Worm (Caenorhabditis elegans): ENCODE measurements around the gene R102.3.

R102.3 gene

ce11 chrIV:10699000-10699399 lies 9.7 kb downstream of the R102.3 start:
- no peak for TF ChIP-seq hnd-1 (tag; optimal IDR thresholded peaks at IDR 0.05)
- no peak for TF ChIP-seq ceh-13 (GFP tag; optimal IDR thresholded peaks at IDR 0.05)
- no peak for TF ChIP-seq tra-4 (tag; optimal IDR thresholded peaks at IDR 0.05)
- TF ChIP-seq pes-1 (GFP tag; IDR thresholded peaks at IDR 0.05): no peak
- no peak for TF ChIP-seq flt-1 (GFP tag; IDR thresholded peaks at IDR 0.05)
- no peak for TF ChIP-seq sea-1 (GFP tag; conservative IDR thresholded peaks at IDR 0.05)
- no peak for TF ChIP-seq scrt-1 (GFP tag; IDR thresholded peaks at IDR 0.05)
- no peak for TF ChIP-seq hmg-4 (GFP tag; optimal IDR thresholded peaks at IDR 0.05)
- TF ChIP-seq ama-1 (optimal IDR thresholded peaks at IDR 0.05): no peak
- TF ChIP-seq B0310.2 (tag; optimal IDR thresholded peaks at IDR 0.05): no peak
- no peak for TF ChIP-seq tbx-11 (GFP tag; IDR thresholded peaks at IDR 0.05)
- TF ChIP-seq F13C5.2 (tag; optimal IDR thresholded peaks at IDR 0.05): no peak
- no peak for TF ChIP-seq hmbx-1 (tag; optimal IDR thresholded peaks at IDR 0.05)
- TF ChIP-seq ets-7 (tag; optimal IDR thresholded peaks at IDR 0.05): no peak

DNA sequence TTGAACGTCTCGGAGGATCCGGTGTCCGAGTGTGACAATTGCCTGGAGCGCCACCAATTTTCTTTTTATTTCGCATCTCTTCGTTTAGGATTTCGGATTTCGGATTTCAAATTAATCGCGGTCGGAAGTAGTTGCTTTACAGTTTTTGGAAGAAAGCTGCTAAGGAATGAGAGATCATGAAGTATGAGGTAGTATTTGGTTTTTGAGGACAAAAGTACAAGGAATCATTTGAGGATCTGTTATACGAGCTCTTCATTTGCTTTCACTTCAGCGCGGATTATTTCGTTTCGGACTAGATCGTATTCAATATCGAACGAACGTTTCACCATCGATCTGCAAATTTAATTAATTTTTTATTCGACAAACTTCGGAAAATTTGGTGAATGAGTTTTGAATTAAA lies 10.3 kb downstream of the R102.3 start, which contains the start of gene R102.11:
Gene R102.11, minus strand, starts transcription at position 101 of the 400 bp plus-strand sequence.
- TF ChIP-seq tbx-11 (GFP tag; IDR thresholded peaks at IDR 0.05) (no peak), tra-4 (tag; optimal IDR thresholded peaks at IDR 0.05) (no peak), tbx-37 (GFP tag; conservative IDR thresholded peaks at IDR 0.05) (no peak), scrt-1 (GFP tag; IDR thresholded peaks at IDR 0.05) (no peak)

DNA sequence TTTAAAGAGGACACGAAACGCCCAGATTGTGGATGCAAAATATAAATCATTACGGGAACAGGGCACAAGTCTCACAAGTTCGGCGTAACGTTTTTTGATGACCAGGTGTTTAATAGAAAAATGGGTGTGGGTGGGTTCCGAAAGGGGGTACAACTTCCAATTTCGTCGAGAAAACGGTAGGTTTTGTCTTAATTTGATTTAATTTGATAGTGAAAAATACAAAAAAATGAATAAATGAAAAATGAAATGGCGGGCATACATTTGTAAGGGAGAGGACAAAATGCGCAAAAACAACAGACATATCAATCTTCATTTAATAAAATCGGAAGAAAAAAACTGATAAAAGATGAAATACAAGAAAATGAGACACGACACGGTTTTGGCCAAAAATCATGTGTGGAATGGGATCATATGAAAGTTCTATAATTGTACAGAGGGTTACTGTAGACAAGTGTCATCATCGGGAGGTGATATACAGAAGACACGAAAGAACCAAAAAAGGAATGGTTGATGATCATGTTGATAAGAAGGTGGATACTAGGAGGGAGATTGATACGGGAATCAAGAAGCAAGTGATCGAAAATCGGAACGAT lies 12.6 kb downstream of the R102.3 start:
- TF ChIP-seq hmg-4 (GFP tag; optimal IDR thresholded peaks at IDR 0.05) (no peak), hnd-1 (tag; optimal IDR thresholded peaks at IDR 0.05) (no peak), ama-1 (optimal IDR thresholded peaks at IDR 0.05) (no peak), ceh-36 (tag; optimal IDR thresholded peaks at IDR 0.05) (no peak), tbx-11 (GFP tag; IDR thresholded peaks at IDR 0.05) (no peak), sea-1 (GFP tag; conservative IDR thresholded peaks at IDR 0.05) (no peak), flt-1 (GFP tag; IDR thresholded peaks at IDR 0.05) (no peak), hmbx-1 (tag; optimal IDR thresholded peaks at IDR 0.05) (no peak), aly-1 (tag; optimal IDR thresholded peaks at IDR 0.05) (no peak), tbx-37 (GFP tag; conservative IDR thresholded peaks at IDR 0.05) (no peak), tra-4 (tag; optimal IDR thresholded peaks at IDR 0.05) (no peak), F13C5.2 (tag; optimal IDR thresholded peaks at IDR 0.05) (no peak), scrt-1 (GFP tag; IDR thresholded peaks at IDR 0.05) (no peak), ets-7 (tag; optimal IDR thresholded peaks at IDR 0.05) (no peak), B0310.2 (tag; optimal IDR thresholded peaks at IDR 0.05) (no peak), pes-1 (GFP tag; IDR thresholded peaks at IDR 0.05) (no peak)

- TF ChIP-seq sea-1 (GFP tag; conservative IDR thresholded peaks at IDR 0.05) (no peak), tra-4 (tag; optimal IDR thresholded peaks at IDR 0.05) (no peak), B0310.2 (tag; optimal IDR thresholded peaks at IDR 0.05) (no peak), tbx-11 (GFP tag; IDR thresholded peaks at IDR 0.05) (no peak), ets-7 (tag; optimal IDR thresholded peaks at IDR 0.05) (no peak), hmbx-1 (tag; optimal IDR thresholded peaks at IDR 0.05) (no peak), ama-1 (optimal IDR thresholded peaks at IDR 0.05) (no peak), tbx-37 (GFP tag; conservative IDR thresholded peaks at IDR 0.05) (no peak), hnd-1 (tag; optimal IDR thresholded peaks at IDR 0.05) (no peak), scrt-1 (GFP tag; IDR thresholded peaks at IDR 0.05) (no peak), pes-1 (GFP tag; IDR thresholded peaks at IDR 0.05) (no peak), aly-1 (tag; optimal IDR thresholded peaks at IDR 0.05) (no peak), F13C5.2 (tag; optimal IDR thresholded peaks at IDR 0.05) (no peak), ceh-36 (tag; optimal IDR thresholded peaks at IDR 0.05) (no peak), ceh-13 (GFP tag; optimal IDR thresholded peaks at IDR 0.05) (no peak), hmg-4 (GFP tag; optimal IDR thresholded peaks at IDR 0.05) (no peak), flt-1 (GFP tag; IDR thresholded peaks at IDR 0.05) (no peak)
Measured at ce11 chrIV:10705176-10705575, 15.9 kb downstream of the R102.3 start, which contains the start of gene R102.10. TSS of gene R102.10 (plus strand) at chrIV:10705476.

- TF ChIP-seq ets-7 (tag; optimal IDR thresholded peaks at IDR 0.05): no peak
- TF ChIP-seq sea-1 (GFP tag; conservative IDR thresholded peaks at IDR 0.05): no peak
- no peak for TF ChIP-seq flt-1 (GFP tag; IDR thresholded peaks at IDR 0.05)
- no peak for TF ChIP-seq tbx-37 (GFP tag; conservative IDR thresholded peaks at IDR 0.05)
- no peak for TF ChIP-seq hmbx-1 (tag; optimal IDR thresholded peaks at IDR 0.05)
- TF ChIP-seq ama-1 (optimal IDR thresholded peaks at IDR 0.05): no peak
- TF ChIP-seq tra-4 (tag; optimal IDR thresholded peaks at IDR 0.05): no peak
- no peak for TF ChIP-seq pes-1 (GFP tag; IDR thresholded peaks at IDR 0.05)
- no peak for TF ChIP-seq scrt-1 (GFP tag; IDR thresholded peaks at IDR 0.05)
- no peak for TF ChIP-seq ceh-36 (tag; optimal IDR thresholded peaks at IDR 0.05)
- TF ChIP-seq aly-1 (tag; optimal IDR thresholded peaks at IDR 0.05): no peak
- no peak for TF ChIP-seq F13C5.2 (tag; optimal IDR thresholded peaks at IDR 0.05)
- no peak for TF ChIP-seq hmg-4 (GFP tag; optimal IDR thresholded peaks at IDR 0.05)
- no peak for TF ChIP-seq ceh-13 (GFP tag; optimal IDR thresholded peaks at IDR 0.05)
- TF ChIP-seq tbx-11 (GFP tag; IDR thresholded peaks at IDR 0.05): no peak
- TF ChIP-seq B0310.2 (tag; optimal IDR thresholded peaks at IDR 0.05): no peak
Measured at ce11 chrIV:10706090-10706489, 16.8 kb downstream of the R102.3 start, which contains the start of gene R102.6. TSS of gene R102.6 (minus strand) at chrIV:10706190.

DNA sequence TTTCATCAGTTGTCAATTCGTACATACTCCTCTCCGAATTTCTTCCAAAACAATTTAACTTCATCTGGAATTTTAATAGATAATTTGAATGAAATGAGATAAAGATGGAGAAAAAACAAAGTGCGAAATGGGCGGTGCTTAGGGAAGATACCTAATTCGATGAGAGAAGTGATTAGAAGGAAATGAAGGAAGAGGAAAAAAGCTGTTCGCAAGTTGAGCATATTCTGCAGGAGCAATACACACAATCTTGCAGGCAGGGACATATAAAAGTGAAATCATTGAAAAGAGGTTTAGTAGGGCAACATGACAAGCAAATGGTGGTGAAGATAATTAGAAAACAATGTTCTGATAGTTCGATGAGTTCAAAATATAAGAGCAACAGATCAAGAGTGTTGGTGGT lies 22.4 kb downstream of the R102.3 start, which contains the start of gene glb-21:
Gene glb-21, minus strand, starts transcription at position 66 of the 400 bp plus-strand sequence.
- TF ChIP-seq tbx-11 (GFP tag; IDR thresholded peaks at IDR 0.05): no peak
- no peak for TF ChIP-seq hnd-1 (tag; optimal IDR thresholded peaks at IDR 0.05)
- no peak for TF ChIP-seq hmg-4 (GFP tag; optimal IDR thresholded peaks at IDR 0.05)
- TF ChIP-seq tra-4 (tag; optimal IDR thresholded peaks at IDR 0.05): no peak
- no peak for TF ChIP-seq pes-1 (GFP tag; IDR thresholded peaks at IDR 0.05)

DNA sequence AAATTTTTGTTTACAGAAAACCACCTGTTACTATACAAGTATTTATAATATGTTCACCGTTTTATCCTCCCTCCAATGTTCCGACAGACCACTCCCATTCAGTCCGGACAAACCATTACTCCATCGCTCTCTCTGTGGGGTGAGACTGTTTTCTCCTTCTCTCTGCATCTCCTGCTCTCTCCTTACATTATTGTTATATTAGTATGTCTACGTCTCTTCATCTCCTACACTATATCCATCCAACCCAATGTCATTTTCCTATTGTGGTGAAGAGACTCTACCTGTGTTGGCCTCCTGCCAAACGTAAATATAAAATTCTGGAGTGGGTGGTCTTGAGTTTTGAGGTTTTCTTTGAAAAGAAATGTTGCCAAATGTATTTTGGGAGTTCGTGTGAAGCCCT lies 25.3 kb downstream of the R102.3 start:
- TF ChIP-seq tbx-11 (GFP tag; IDR thresholded peaks at IDR 0.05) (no peak), flt-1 (GFP tag; IDR thresholded peaks at IDR 0.05) (no peak), ceh-36 (tag; optimal IDR thresholded peaks at IDR 0.05) (no peak), pes-1 (GFP tag; IDR thresholded peaks at IDR 0.05) (no peak), tbx-37 (GFP tag; conservative IDR thresholded peaks at IDR 0.05) (no peak), F13C5.2 (tag; optimal IDR thresholded peaks at IDR 0.05) (no peak), sea-1 (GFP tag; conservative IDR thresholded peaks at IDR 0.05) (no peak), B0310.2 (tag; optimal IDR thresholded peaks at IDR 0.05) (no peak), hmbx-1 (tag; optimal IDR thresholded peaks at IDR 0.05) (no peak), ama-1 (optimal IDR thresholded peaks at IDR 0.05) (no peak)

All from whole organism, early embryonic.